Worm (Caenorhabditis elegans) whole organism, young adult: ENCODE measurements around the gene F37C12.18.
A peak's percentile ranks its signal among the peaks of the same experiment; 100 is the strongest.

Experiments
- B0019.2 ChIP-seq: fragments of 200-800 bp; sonication (Bioruptor generic); conservative IDR thresholded peaks from 2 replicates; pipeline ENCODE4 v1.3.6; 2022; ENCODE audit warnings: missing genetic modification reagents, missing genetic modification characterization, missing compliant biosample characterization
- B0035.1 ChIP-seq: sonication (generic microtip); optimal IDR thresholded peaks from 2 replicates; lab custom pipeline; 2016; ENCODE audit warnings: missing genetic modification characterization, mild to moderate bottlenecking, missing compliant biosample characterization, missing genotype, missing genetic modification reagents
- B0261.1 ChIP-seq: sonication (generic microtip); optimal IDR thresholded peaks from 2 replicates; lab custom pipeline; 2016; ENCODE audit warnings: mild to moderate bottlenecking, missing genetic modification characterization, moderate library complexity, missing compliant biosample characterization
- C17E4.6 ChIP-seq: fragments of 200-800 bp; sonication (Bioruptor generic); IDR thresholded peaks from 2 replicates; pipeline ENCODE4 v1.3.6; 2022; ENCODE audit warnings: missing genetic modification reagents, missing genetic modification characterization, missing compliant biosample characterization
- F22D6.2 ChIP-seq: sonication (generic microtip); optimal IDR thresholded peaks from 2 replicates; lab custom pipeline; 2016; ENCODE audit warnings: mild to moderate bottlenecking, missing genetic modification characterization, missing compliant biosample characterization
- F55B11.4 ChIP-seq: sonication (generic microtip); optimal IDR thresholded peaks from 2 replicates; lab custom pipeline; 2016; ENCODE audit warnings: missing compliant biosample characterization, missing genetic modification characterization, borderline replicate concordance; ENCODE audit not compliant: insufficient read depth
- K12H6.12 ChIP-seq: fragments of 200-800 bp; sonication (Bioruptor generic); optimal IDR thresholded peaks from 2 replicates; lab custom pipeline; 2018; ENCODE audit warnings: mild to moderate bottlenecking, missing genetic modification characterization, missing compliant biosample characterization
- Y67H2A.10 ChIP-seq: fragments of 200-800 bp; sonication (Bioruptor generic); conservative IDR thresholded peaks from 2 replicates; pipeline ENCODE4 v1.3.6; 2022; ENCODE audit warnings: missing genetic modification reagents, missing genetic modification characterization, missing compliant biosample characterization
- akir-1 ChIP-seq: fragments of 200-800 bp; sonication (Bioruptor generic); optimal IDR thresholded peaks from 2 replicates; lab custom pipeline; 2018; ENCODE audit warnings: mild to moderate bottlenecking, missing genetic modification characterization, moderate library complexity, missing compliant biosample characterization
- atf-7 ChIP-seq: sonication (generic microtip); optimal IDR thresholded peaks from 2 replicates; lab custom pipeline; 2017; ENCODE audit warnings: mild to moderate bottlenecking, missing genetic modification characterization, missing compliant biosample characterization
- athp-1 ChIP-seq: sonication (generic microtip); optimal IDR thresholded peaks from 2 replicates; lab custom pipeline; 2017; ENCODE audit warnings: mild to moderate bottlenecking, missing genetic modification characterization, missing compliant biosample characterization
- cebp-2 ChIP-seq: fragments of 200-800 bp; sonication (Bioruptor generic); IDR thresholded peaks from 2 replicates; pipeline ENCODE4 v1.3.6; 2022; ENCODE audit warnings: missing genetic modification characterization, missing compliant biosample characterization
- ceh-79 ChIP-seq: sonication (generic microtip); optimal IDR thresholded peaks from 2 replicates; lab custom pipeline; 2017; ENCODE audit warnings: mild to moderate bottlenecking, missing genetic modification characterization, missing compliant biosample characterization
- ceh-91 ChIP-seq: fragments of 200-800 bp; sonication (Bioruptor generic); IDR thresholded peaks from 2 replicates; pipeline ENCODE4 v1.3.6; 2022; ENCODE audit warnings: missing genetic modification reagents, missing genetic modification characterization, missing compliant biosample characterization
- chd-7 ChIP-seq: sonication (generic microtip); optimal IDR thresholded peaks from 2 replicates; lab custom pipeline; 2016; ENCODE audit warnings: mild to moderate bottlenecking, missing genetic modification characterization, moderate library complexity, missing compliant biosample characterization
- efl-1 ChIP-seq: fragments of 150-350 bp; optimal IDR thresholded peaks from 2 replicates; lab custom pipeline; 2014; ENCODE audit warnings: missing biosample characterization, missing genetic modification reagents, missing genetic modification characterization
- egl-18 ChIP-seq: fragments of 200-800 bp; sonication (Bioruptor generic); IDR thresholded peaks from 2 replicates; pipeline ENCODE4 v1.3.6; 2022; ENCODE audit warnings: missing genetic modification reagents, missing genetic modification characterization, missing compliant biosample characterization
- him-1 ChIP-seq: sonication (generic microtip); optimal IDR thresholded peaks from 2 replicates; lab custom pipeline; 2016; ENCODE audit warnings: missing genotype, missing genetic modification reagents, missing genetic modification characterization, missing compliant biosample characterization
- hmg-1.2 ChIP-seq: fragments of 200-800 bp; sonication (Bioruptor generic); IDR thresholded peaks from 2 replicates; pipeline ENCODE4 v1.3.6; 2022; ENCODE audit warnings: missing genetic modification reagents, missing genetic modification characterization, missing compliant biosample characterization
- hsf-1 ChIP-seq: fragments of 200-800 bp; sonication (Bioruptor generic); IDR thresholded peaks from 2 replicates; pipeline ENCODE4 v1.3.6; 2022; ENCODE audit warnings: missing genetic modification reagents, missing genetic modification characterization, missing compliant biosample characterization
- lin-35 ChIP-seq, 3 experiments: fragments of 150-350 bp in 2 of 3; sonication (generic microtip) in 1 of 3; optimal IDR thresholded peaks; 2 replicates each; lab custom pipeline; 2014 to 2018; ENCODE audit warnings: missing biosample characterization in 3 of 3, missing genetic modification characterization in 3 of 3, missing genetic modification reagents in 3 of 3
- lsl-1 ChIP-seq: fragments of 200-800 bp; sonication (Bioruptor generic); optimal IDR thresholded peaks from 2 replicates; lab custom pipeline; 2018; ENCODE audit warnings: mild to moderate bottlenecking, missing genetic modification characterization, moderate library complexity, missing compliant biosample characterization
- madf-10 ChIP-seq: sonication (generic microtip); optimal IDR thresholded peaks from 2 replicates; lab custom pipeline; 2016; ENCODE audit warnings: mild to moderate bottlenecking, missing genetic modification characterization, missing compliant biosample characterization
- madf-6 ChIP-seq: fragments of 200-800 bp; sonication (Bioruptor generic); IDR thresholded peaks from 2 replicates; pipeline ENCODE4 v1.3.6; 2022; ENCODE audit warnings: missing genetic modification reagents, missing genetic modification characterization, missing compliant biosample characterization
- madf-8 ChIP-seq: fragments of 200-800 bp; sonication (Bioruptor generic); conservative IDR thresholded peaks from 2 replicates; pipeline ENCODE4 v1.3.6; 2022; ENCODE audit warnings: missing genetic modification reagents, missing genetic modification characterization, missing compliant biosample characterization
- mcd-1 ChIP-seq: fragments of 200-800 bp; sonication (Bioruptor generic); IDR thresholded peaks from 2 replicates; pipeline ENCODE4 v1.3.6; 2022; ENCODE audit warnings: missing genetic modification reagents, missing genetic modification characterization, missing compliant biosample characterization
- nfyb-1 ChIP-seq: fragments of 200-800 bp; sonication (Bioruptor generic); IDR thresholded peaks from 2 replicates; pipeline ENCODE4 v1.3.6; 2022; ENCODE audit warnings: missing genetic modification reagents, missing genetic modification characterization, missing compliant biosample characterization
- pha-4 ChIP-seq: fragments of 150-350 bp; sonication (generic microtip); optimal IDR thresholded peaks from 2 replicates; lab custom pipeline; 2014; ENCODE audit warnings: missing biosample characterization, missing genetic modification reagents, missing genetic modification characterization
- rec-8 ChIP-seq, 2 experiments: sonication (generic microtip); optimal IDR thresholded peaks; 2 replicates each; lab custom pipeline; 2016; ENCODE audit warnings: mild to moderate bottlenecking in 2 of 2, missing genetic modification characterization in 2 of 2, missing genetic modification reagents in 2 of 2, missing genotype in 2 of 2, missing biosample characterization in 1 of 2, missing compliant biosample characterization in 1 of 2, moderate library complexity in 1 of 2
- rpc-1 ChIP-seq, 2 experiments: fragments of 150-350 bp in 1 of 2; sonication (generic microtip) in 1 of 2; optimal IDR thresholded peaks; 2 replicates each; lab custom pipeline; 2014 to 2018; ENCODE audit warnings: missing biosample characterization in 1 of 2, missing genetic modification characterization in 1 of 2, missing genetic modification reagents in 1 of 2, missing genotype in 1 of 2
- sea-2 ChIP-seq: fragments of 200-800 bp; sonication (Bioruptor generic); IDR thresholded peaks from 2 replicates; pipeline ENCODE4 v1.3.6; 2022; ENCODE audit warnings: missing genetic modification characterization, missing compliant biosample characterization
- snpc-4 ChIP-seq, 5 experiments: fragments of 150-350 bp in 1 of 5; sonication (generic microtip) in 4 of 5; optimal IDR thresholded peaks; 2 replicates each; lab custom pipeline; 2014 to 2018; ENCODE audit warnings: missing genetic modification characterization in 5 of 5, missing biosample characterization in 3 of 5, antibody characterized with exemption in 2 of 5, mild to moderate bottlenecking in 2 of 5, missing compliant biosample characterization in 2 of 5, missing genotype in 2 of 5, moderate library complexity in 2 of 5, missing genetic modification reagents in 1 of 5
- sptf-2 ChIP-seq: fragments of 200-800 bp; sonication (Bioruptor generic); optimal IDR thresholded peaks from 2 replicates; lab custom pipeline; 2018; ENCODE audit warnings: mild to moderate bottlenecking, missing genetic modification characterization, missing compliant biosample characterization
- xnd-1 ChIP-seq: sonication (generic microtip); optimal IDR thresholded peaks from 2 replicates; lab custom pipeline; 2016; ENCODE audit warnings: missing genotype, missing genetic modification reagents, missing genetic modification characterization, missing compliant biosample characterization
- ztf-26 ChIP-seq: sonication (generic microtip); optimal IDR thresholded peaks from 2 replicates; lab custom pipeline; 2017; ENCODE audit warnings: missing genetic modification characterization, missing compliant biosample characterization
- ztf-3 ChIP-seq: fragments of 200-800 bp; sonication (Bioruptor generic); optimal IDR thresholded peaks from 2 replicates; lab custom pipeline; 2018; ENCODE audit warnings: mild to moderate bottlenecking, missing genetic modification characterization, missing compliant biosample characterization

Gene F37C12.18

DNA sequence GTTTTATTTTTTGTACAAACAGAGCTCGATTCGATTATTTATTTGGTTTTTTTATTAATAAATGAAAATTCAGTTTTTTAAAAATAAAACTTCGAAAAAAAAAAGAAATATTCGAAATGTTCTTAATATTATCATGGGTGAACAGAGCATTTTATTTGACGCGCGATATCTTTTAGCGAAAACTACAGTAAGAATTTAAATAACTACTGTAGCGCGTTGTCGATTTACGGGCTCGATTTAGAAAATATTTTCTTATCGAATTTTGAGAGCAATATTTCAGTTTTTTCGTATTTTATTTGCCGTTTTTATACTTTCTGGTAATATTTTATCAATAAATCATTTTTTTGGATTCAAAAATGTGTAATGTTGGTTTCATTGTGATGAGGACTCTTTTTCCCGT is 25.9 kb upstream of the F37C12.18 start (continued):
- TF ChIP-seq C17E4.6 (GFP tag; lab: Robert Waterston, UW) (no peak), lin-35 (GFP tag; optimal IDR thresholded peaks at IDR 0.05; lab: Kevin White, UChicago) (no peak), akir-1 (GFP tag; lab: Kevin White, UChicago) (no peak), ceh-91 (GFP tag; lab: Robert Waterston, UW) (peak; percentile 53; the same call in 1 of the 2 replicates), atf-7 (tag; lab: Kevin White, UChicago) (no peak), lsl-1 (peak; percentile 90), pha-4 (tag; lab: Kevin White, UChicago) (no peak), madf-8 (GFP tag; lab: Robert Waterston, UW) (peak; percentile 28), B0261.1 (tag; lab: Kevin White, UChicago) (no peak), F22D6.2 (tag; lab: Kevin White, UChicago) (no peak), him-1 (tag; lab: Kevin White, UChicago) (peak; percentile 77), Y67H2A.10 (no peak), madf-6 (GFP tag; lab: Robert Waterston, UW) (peak; percentile 55)

ce11 chrIII:7216924-7217521 is 21.8 kb upstream of the F37C12.18 start:
- peak; percentile 5 for TF ChIP-seq K12H6.12
- TF ChIP-seq egl-18 (GFP tag; lab: Robert Waterston, UW) = no peak
- TF ChIP-seq B0261.1 (tag; lab: Kevin White, UChicago) = no peak
- no peak for TF ChIP-seq efl-1 (GFP tag; lab: Kevin White, UChicago)
- TF ChIP-seq him-1 (tag; lab: Kevin White, UChicago) = no peak
- no peak for TF ChIP-seq B0035.1 (tag; lab: Kevin White, UChicago)
- TF ChIP-seq madf-10 (tag; lab: Kevin White, UChicago) = no peak
- no peak for TF ChIP-seq nfyb-1
- TF ChIP-seq athp-1 (tag; lab: Kevin White, UChicago) = no peak
- TF ChIP-seq ceh-79 (tag; lab: Kevin White, UChicago) = no peak
- TF ChIP-seq sea-2 = no peak
- peak; percentile 24; the same call in 1 of the 2 replicates for TF ChIP-seq hmg-1.2 (GFP tag; lab: Robert Waterston, UW)
- no peak for TF ChIP-seq cebp-2

DNA sequence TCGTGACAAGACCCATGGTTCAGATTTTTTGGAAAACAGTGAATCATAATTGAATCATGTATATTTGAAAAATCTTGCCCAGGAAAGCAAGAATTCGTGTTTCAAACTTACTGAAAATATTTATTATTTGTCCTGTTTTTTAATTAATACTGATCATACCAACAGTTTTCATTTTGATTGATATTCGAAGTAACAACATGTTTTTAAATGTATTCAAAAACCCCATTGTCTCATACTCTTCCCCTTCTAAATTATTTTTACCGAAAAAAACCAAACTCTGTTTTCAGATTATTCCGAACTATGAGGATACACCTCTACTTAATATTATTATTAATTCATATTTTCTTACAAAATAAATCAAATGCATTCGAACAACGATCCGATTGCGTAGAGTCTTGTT is 21.0 kb upstream of the F37C12.18 start, which contains the start of gene R151.1:
TSS of gene R151.1 (plus strand) at position 301 of the 400 bp plus-strand sequence.
- no peak for TF ChIP-seq F55B11.4 (tag; lab: Kevin White, UChicago)

ce11 chrIII:7215532-7215931 is 20.3 kb upstream of the F37C12.18 start:
- no peak for TF ChIP-seq ztf-26 (tag; lab: Kevin White, UChicago)
- no peak for TF ChIP-seq B0261.1 (tag; lab: Kevin White, UChicago)
- TF ChIP-seq chd-7 = no peak
- no peak for TF ChIP-seq rec-8 (tag; optimal IDR thresholded peaks at IDR 0.05; lab: Kevin White, UChicago)
- TF ChIP-seq snpc-4 (GFP tag; optimal IDR thresholded peaks at IDR 0.05; lab: Kevin White, UChicago) = no peak
- TF ChIP-seq snpc-4 (tag; optimal IDR thresholded peaks at IDR 0.05; lab: Kevin White, UChicago) = no peak
- no peak for TF ChIP-seq B0019.2 (GFP tag; lab: Robert Waterston, UW)
- no peak for TF ChIP-seq ztf-3 (GFP tag; lab: Kevin White, UChicago)
- TF ChIP-seq sptf-2 (GFP tag; lab: Kevin White, UChicago) = no peak
- TF ChIP-seq madf-10 (tag; lab: Kevin White, UChicago) = no peak
- no peak for TF ChIP-seq mcd-1 (GFP tag; lab: Robert Waterston, UW)
- TF ChIP-seq F55B11.4 (tag; lab: Kevin White, UChicago) = no peak
- no peak for TF ChIP-seq rpc-1 (optimal IDR thresholded peaks at IDR 0.05; lab: Kevin White, UChicago)
- TF ChIP-seq rpc-1 (tag; optimal IDR thresholded peaks at IDR 0.05; lab: Kevin White, UChicago) = no peak
- TF ChIP-seq hsf-1 (GFP tag; lab: Robert Waterston, UW) = no peak
- TF ChIP-seq xnd-1 (tag; lab: Kevin White, UChicago) = no peak
